In the genomic region with DNA sequence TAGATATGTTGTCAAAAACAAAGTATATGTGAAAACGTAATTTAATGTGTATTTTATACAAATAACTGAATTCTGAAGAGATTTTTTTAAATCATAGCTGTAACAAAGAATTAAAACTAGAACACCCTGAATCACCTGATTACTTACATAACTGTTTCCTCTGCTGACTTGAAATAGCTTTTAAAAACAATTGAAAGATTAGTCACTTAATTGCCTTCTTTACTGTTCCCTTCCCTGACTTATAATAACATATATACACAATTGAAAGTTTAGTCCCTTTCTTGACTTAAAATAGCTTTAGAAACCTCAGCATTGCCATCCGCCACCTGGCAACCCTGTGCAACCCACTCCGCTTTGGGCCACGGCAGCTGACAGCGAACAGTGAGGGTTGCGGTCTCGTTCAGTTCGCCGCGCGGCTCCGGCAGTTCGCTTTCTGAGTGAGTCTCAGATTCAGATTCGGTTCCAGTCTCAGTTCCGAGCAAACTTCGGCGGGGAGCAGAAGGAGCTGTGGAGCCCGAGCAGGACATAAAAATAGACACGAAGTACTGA, we compare ENCODE assay signal across 1 fruit fly cellular context.
A peak's percentile ranks its signal among the peaks of the same experiment; 100 is the strongest.
TF ChIP-seq lines count a peak whose summit lies in the region.

Gene CG34384, plus strand, starts transcription at position 381 of the 549 bp plus-strand sequence.

TF ChIP-seq in whole organism, embryonic, 481 proteins besides CTCF, POLR2A, EP300 and RAD21 (continued from another document and continues in another):
- no peak for TF ChIP-seq CG33213 (GFP tag; optimal IDR thresholded peaks at IDR 0.05; lab: Kevin White, UChicago)
- TF ChIP-seq pho (GFP tag; optimal IDR thresholded peaks at IDR 0.05; lab: Kevin White, UChicago): peak; percentile 65
- TF ChIP-seq CG18262 (tag; optimal IDR thresholded peaks at IDR 0.05; lab: Kevin White, UChicago): peak; percentile 75
- peak; percentile 72 for TF ChIP-seq org-1 (GFP tag; optimal IDR thresholded peaks at IDR 0.05; lab: Kevin White, UChicago)
- TF ChIP-seq CG31441 (GFP tag; IDR thresholded peaks at IDR 0.05; lab: Robert Waterston, UW): peak; percentile 68
- no peak for TF ChIP-seq CG10431 (GFP tag; optimal IDR thresholded peaks at IDR 0.05; lab: Kevin White, UChicago)
- peak; percentile 88 for TF ChIP-seq CG18599 (GFP tag; optimal IDR thresholded peaks at IDR 0.05; lab: Kevin White, UChicago)
- no peak for TF ChIP-seq CG4360 (GFP tag; IDR thresholded peaks at IDR 0.05; lab: Robert Waterston, UW)
- TF ChIP-seq CG8388 (GFP tag; optimal IDR thresholded peaks at IDR 0.05; lab: Kevin White, UChicago): peak; percentile 38
- peak; percentile 13 for TF ChIP-seq Usf (GFP tag; optimal IDR thresholded peaks at IDR 0.05; lab: Kevin White, UChicago)
- TF ChIP-seq ems (GFP tag; optimal IDR thresholded peaks at IDR 0.05; lab: Kevin White, UChicago): peak; percentile 38
- TF ChIP-seq CG8281 (tag; optimal IDR thresholded peaks at IDR 0.05; lab: Kevin White, UChicago): peak; percentile 21
- TF ChIP-seq CG11456 (GFP tag; IDR thresholded peaks at IDR 0.05; lab: Robert Waterston, UW): 0 out of 3 replicates have a peak, but pooled peaks have one; percentile 68
- TF ChIP-seq nau (GFP tag; optimal IDR thresholded peaks at IDR 0.05; lab: Kevin White, UChicago): peak; percentile 57
- peak; percentile 23 for TF ChIP-seq Sox102F (GFP tag; optimal IDR thresholded peaks at IDR 0.05; lab: Kevin White, UChicago)
- TF ChIP-seq lab (GFP tag; optimal IDR thresholded peaks at IDR 0.05; lab: Kevin White, UChicago): peak; percentile 74
- no peak for TF ChIP-seq cg (GFP tag; optimal IDR thresholded peaks at IDR 0.05; lab: Kevin White, UChicago)
- peak; percentile 17; the same call in 1 of the 2 replicates for TF ChIP-seq sisA (GFP tag; IDR thresholded peaks at IDR 0.05; lab: Robert Waterston, UW)
- TF ChIP-seq caup (GFP tag; optimal IDR thresholded peaks at IDR 0.05; lab: Kevin White, UChicago; ENCODE audit: severe bottlenecking): peak; percentile 59
- TF ChIP-seq CG4328 (GFP tag; optimal IDR thresholded peaks at IDR 0.05; lab: Kevin White, UChicago): peak; percentile 75
- no peak for TF ChIP-seq danr (GFP tag; IDR thresholded peaks at IDR 0.05; lab: Robert Waterston, UW)
- peak; percentile 67 for TF ChIP-seq CG13296 (GFP tag; optimal IDR thresholded peaks at IDR 0.05; lab: Kevin White, UChicago)
- TF ChIP-seq CG16779 (GFP tag; IDR thresholded peaks at IDR 0.05; lab: Robert Waterston, UW): no peak
- no peak for TF ChIP-seq CG15479 (GFP tag; optimal IDR thresholded peaks at IDR 0.05; lab: Kevin White, UChicago)
- no peak for TF ChIP-seq sna (GFP tag; IDR thresholded peaks at IDR 0.05; lab: Robert Waterston, UW; ENCODE audit: partially characterized antibody)
- TF ChIP-seq CG2678 (tag; optimal IDR thresholded peaks at IDR 0.05; lab: Kevin White, UChicago): peak; percentile 84
- TF ChIP-seq CG10543 (GFP tag; optimal IDR thresholded peaks at IDR 0.05; lab: Kevin White, UChicago): peak; percentile 84
- TF ChIP-seq chinmo (GFP tag; IDR thresholded peaks at IDR 0.05; lab: Robert Waterston, UW; ENCODE audit: partially characterized antibody): no peak
- TF ChIP-seq CG17912 (GFP tag; optimal IDR thresholded peaks at IDR 0.05; lab: Kevin White, UChicago): no peak
- no peak for TF ChIP-seq hkb (optimal IDR thresholded peaks at IDR 0.05; lab: Kevin White, UChicago)
- peak; percentile 41; the same call in 1 of the 2 replicates for TF ChIP-seq hkb (GFP tag; IDR thresholded peaks at IDR 0.05; lab: Robert Waterston, UW)
- peak; percentile 27 for TF ChIP-seq Bteb2 (GFP tag; optimal IDR thresholded peaks at IDR 0.05; lab: Kevin White, UChicago)
- TF ChIP-seq CG14860 (GFP tag; IDR thresholded peaks at IDR 0.05; lab: Robert Waterston, UW; ENCODE audit: partially characterized antibody): no peak
- TF ChIP-seq zen (tag; optimal IDR thresholded peaks at IDR 0.05; lab: Kevin White, UChicago): peak; percentile 24
- TF ChIP-seq dmrt11E (tag; optimal IDR thresholded peaks at IDR 0.05; lab: Kevin White, UChicago): peak; percentile 9
- peak; percentile 45 for TF ChIP-seq jumu (GFP tag; optimal IDR thresholded peaks at IDR 0.05; lab: Kevin White, UChicago)
- peak; percentile 59 for TF ChIP-seq D19A (tag; optimal IDR thresholded peaks at IDR 0.05; lab: Kevin White, UChicago)
- TF ChIP-seq Fer2 (tag; optimal IDR thresholded peaks at IDR 0.05; lab: Kevin White, UChicago): peak; percentile 25
- peak; percentile 37 for TF ChIP-seq CG11723 (GFP tag; optimal IDR thresholded peaks at IDR 0.05; lab: Kevin White, UChicago)
- TF ChIP-seq Med (GFP tag; lab: Kevin White, UChicago): peak; percentile 78
- peak; percentile 42 for TF ChIP-seq CG12769 (tag; optimal IDR thresholded peaks at IDR 0.05; lab: Kevin White, UChicago)
- peak; percentile 35 for TF ChIP-seq Ssrp (tag; optimal IDR thresholded peaks at IDR 0.05; lab: Kevin White, UChicago)
- TF ChIP-seq CG5180 (GFP tag; optimal IDR thresholded peaks at IDR 0.05; lab: Kevin White, UChicago): peak; percentile 48
- peak in 1 of 2 experiments; percentile 31 for TF ChIP-seq chif (GFP tag; optimal IDR thresholded peaks at IDR 0.05; lab: Kevin White, UChicago)
- peak; percentile 42 for TF ChIP-seq CG5245 (GFP tag; optimal IDR thresholded peaks at IDR 0.05; lab: Kevin White, UChicago)
- TF ChIP-seq fd3F (GFP tag; optimal IDR thresholded peaks at IDR 0.05; lab: Kevin White, UChicago): peak; percentile 9
- TF ChIP-seq CG18764 (GFP tag; optimal IDR thresholded peaks at IDR 0.05; lab: Kevin White, UChicago): no peak
- TF ChIP-seq B-H1 (GFP tag; IDR thresholded peaks at IDR 0.05; lab: Robert Waterston, UW): no peak
- TF ChIP-seq CG7556 (GFP tag; optimal IDR thresholded peaks at IDR 0.05; lab: Kevin White, UChicago): peak; percentile 93
- TF ChIP-seq CG10654 (GFP tag; optimal IDR thresholded peaks at IDR 0.05; lab: Kevin White, UChicago): peak; percentile 21
- peak; percentile 80 for TF ChIP-seq CG11504 (tag; optimal IDR thresholded peaks at IDR 0.05; lab: Kevin White, UChicago)
- peak; percentile 67 for TF ChIP-seq CG2712 (tag; optimal IDR thresholded peaks at IDR 0.05; lab: Kevin White, UChicago)
- TF ChIP-seq NfI (GFP tag; optimal IDR thresholded peaks at IDR 0.05; lab: Kevin White, UChicago): peak; percentile 19
- TF ChIP-seq CG9797 (GFP tag; optimal IDR thresholded peaks at IDR 0.05; lab: Kevin White, UChicago): no peak
- TF ChIP-seq Sox100B (GFP tag; optimal IDR thresholded peaks at IDR 0.05; lab: Kevin White, UChicago): peak; percentile 73
- TF ChIP-seq NC2β (GFP tag; optimal IDR thresholded peaks at IDR 0.05; lab: Kevin White, UChicago): peak; percentile 22
- TF ChIP-seq CG6813 (GFP tag; optimal IDR thresholded peaks at IDR 0.05; lab: Kevin White, UChicago): peak; percentile 50
- peak; percentile 8 for TF ChIP-seq CG8089 (GFP tag; optimal IDR thresholded peaks at IDR 0.05; lab: Kevin White, UChicago)
- peak; percentile 39 for TF ChIP-seq Six4 (GFP tag; optimal IDR thresholded peaks at IDR 0.05; lab: Kevin White, UChicago)
- no peak for TF ChIP-seq prd (optimal IDR thresholded peaks at IDR 0.05; lab: Kevin White, UChicago)
- TF ChIP-seq prd (GFP tag; IDR thresholded peaks at IDR 0.05; lab: Robert Waterston, UW): peak; percentile 53; the same call in 1 of the 3 replicates
- peak; percentile 64 for TF ChIP-seq CG13424 (tag; optimal IDR thresholded peaks at IDR 0.05; lab: Kevin White, UChicago)
- no peak for TF ChIP-seq Trl (optimal IDR thresholded peaks at IDR 0.05; lab: Kevin White, UChicago)
- peak; percentile 17 for TF ChIP-seq Trl (GFP tag; optimal IDR thresholded peaks at IDR 0.05; lab: Kevin White, UChicago)
- TF ChIP-seq bcd (GFP tag; optimal IDR thresholded peaks at IDR 0.05; lab: Kevin White, UChicago): peak; percentile 64
- peak; percentile 8 for TF ChIP-seq Fer3 (tag; optimal IDR thresholded peaks at IDR 0.05; lab: Kevin White, UChicago)
- TF ChIP-seq CG13775 (GFP tag; optimal IDR thresholded peaks at IDR 0.05; lab: Kevin White, UChicago): peak; percentile 56
- peak; percentile 42 for TF ChIP-seq zfh2 (GFP tag; optimal IDR thresholded peaks at IDR 0.05; lab: Kevin White, UChicago)
- TF ChIP-seq CG6654 (GFP tag; optimal IDR thresholded peaks at IDR 0.05; lab: Kevin White, UChicago): peak; percentile 30
- peak; percentile 6 for TF ChIP-seq CG18011 (GFP tag; optimal IDR thresholded peaks at IDR 0.05; lab: Kevin White, UChicago)
- TF ChIP-seq CG4404 (GFP tag; IDR thresholded peaks at IDR 0.05; lab: Robert Waterston, UW): 0 out of 2 replicates have a peak, but pooled peaks have one; percentile 16
- TF ChIP-seq Antp (GFP tag; optimal IDR thresholded peaks at IDR 0.05; lab: Kevin White, UChicago): peak; percentile 40
- TF ChIP-seq emc (GFP tag; optimal IDR thresholded peaks at IDR 0.05; lab: Kevin White, UChicago): peak; percentile 34
- peak; percentile 52 for TF ChIP-seq mam (GFP tag; optimal IDR thresholded peaks at IDR 0.05; lab: Kevin White, UChicago)
- no peak for TF ChIP-seq CG17802 (tag; optimal IDR thresholded peaks at IDR 0.05; lab: Kevin White, UChicago)
- 0 out of 2 replicates have a peak, but pooled peaks have one; percentile 32 for TF ChIP-seq Atf6 (GFP tag; IDR thresholded peaks at IDR 0.05; lab: Robert Waterston, UW)
- peak; percentile 41; the same call in 1 of the 2 replicates for TF ChIP-seq NFAT (GFP tag; IDR thresholded peaks at IDR 0.05; lab: Robert Waterston, UW)
- no peak for TF ChIP-seq eyg (GFP tag; optimal IDR thresholded peaks at IDR 0.05; lab: Kevin White, UChicago)
- no peak for TF ChIP-seq sd (tag; optimal IDR thresholded peaks at IDR 0.05; lab: Kevin White, UChicago)
- peak; percentile 15 for TF ChIP-seq kni (GFP tag; optimal IDR thresholded peaks at IDR 0.05; lab: Kevin White, UChicago)
- TF ChIP-seq lola (GFP tag; optimal IDR thresholded peaks at IDR 0.05; lab: Kevin White, UChicago): no peak
- TF ChIP-seq ATbp (GFP tag; optimal IDR thresholded peaks at IDR 0.05; lab: Kevin White, UChicago): peak; percentile 15
- TF ChIP-seq lmd (GFP tag; IDR thresholded peaks at IDR 0.05; lab: Robert Waterston, UW): peak; percentile 36; the same call in 1 of the 2 replicates
- TF ChIP-seq CG10274 (GFP tag; optimal IDR thresholded peaks at IDR 0.05; lab: Kevin White, UChicago): peak; percentile 45
- peak; percentile 9 for TF ChIP-seq slp2 (GFP tag; optimal IDR thresholded peaks at IDR 0.05; lab: Kevin White, UChicago)
- TF ChIP-seq pnt (GFP tag; optimal IDR thresholded peaks at IDR 0.05; lab: Kevin White, UChicago): peak; percentile 38
- 0 out of 2 replicates have a peak, but pooled peaks have one; percentile 30 for TF ChIP-seq seq (GFP tag; IDR thresholded peaks at IDR 0.05; lab: Robert Waterston, UW)
- TF ChIP-seq CG13894 (tag; optimal IDR thresholded peaks at IDR 0.05; lab: Kevin White, UChicago): peak; percentile 45
- no peak for TF ChIP-seq NC2α (GFP tag; optimal IDR thresholded peaks at IDR 0.05; lab: Kevin White, UChicago)
- TF ChIP-seq CG17385 (GFP tag; optimal IDR thresholded peaks at IDR 0.05; lab: Kevin White, UChicago): peak; percentile 50
- TF ChIP-seq HHEX (GFP tag; optimal IDR thresholded peaks at IDR 0.05; lab: Kevin White, UChicago): peak; percentile 50
- 0 out of 3 replicates have a peak, but pooled peaks have one; percentile 25 for TF ChIP-seq CG34422 (GFP tag; IDR thresholded peaks at IDR 0.05; lab: Robert Waterston, UW)
- TF ChIP-seq HmgZ (tag; optimal IDR thresholded peaks at IDR 0.05; lab: Kevin White, UChicago): peak; percentile 12
- peak; percentile 18 for TF ChIP-seq Nf-YB (GFP tag; optimal IDR thresholded peaks at IDR 0.05; lab: Kevin White, UChicago)
- TF ChIP-seq Aef1 (GFP tag; IDR thresholded peaks at IDR 0.05; lab: Robert Waterston, UW): peak; percentile 9; the same call in 1 of the 3 replicates
- peak; percentile 20 for TF ChIP-seq CG30020 (tag; optimal IDR thresholded peaks at IDR 0.05; lab: Kevin White, UChicago)
- peak; percentile 43 for TF ChIP-seq Blimp-1 (GFP tag; optimal IDR thresholded peaks at IDR 0.05; lab: Kevin White, UChicago)
- TF ChIP-seq CkIIα-i1 (GFP tag; IDR thresholded peaks at IDR 0.05; lab: Robert Waterston, UW): no peak
- no peak for TF ChIP-seq Atf3 (GFP tag; optimal IDR thresholded peaks at IDR 0.05; lab: Kevin White, UChicago)
- TF ChIP-seq Pdp1 (GFP tag; optimal IDR thresholded peaks at IDR 0.05; lab: Kevin White, UChicago): peak; percentile 21 to 51
- peak; percentile 23 for TF ChIP-seq CG2116 (GFP tag; optimal IDR thresholded peaks at IDR 0.05; lab: Kevin White, UChicago)
- peak; percentile 5 for TF ChIP-seq CG4854 (GFP tag; optimal IDR thresholded peaks at IDR 0.05; lab: Kevin White, UChicago)
- TF ChIP-seq CG12391 (tag; optimal IDR thresholded peaks at IDR 0.05; lab: Kevin White, UChicago): peak; percentile 45
- TF ChIP-seq disco-r (GFP tag; optimal IDR thresholded peaks at IDR 0.05; lab: Kevin White, UChicago): peak; percentile 33
- TF ChIP-seq onecut (GFP tag; IDR thresholded peaks at IDR 0.05; lab: Robert Waterston, UW): peak; percentile 49; the same call in 1 of the 2 replicates
- no peak for TF ChIP-seq klu (GFP tag; IDR thresholded peaks at IDR 0.05; lab: Robert Waterston, UW)
- peak; percentile 46 for TF ChIP-seq D19B (GFP tag; optimal IDR thresholded peaks at IDR 0.05; lab: Kevin White, UChicago)
- peak; percentile 73 for TF ChIP-seq phol (tag; optimal IDR thresholded peaks at IDR 0.05; lab: Kevin White, UChicago)
- TF ChIP-seq Gug (GFP tag; IDR thresholded peaks at IDR 0.05; lab: Robert Waterston, UW): peak; percentile 65; the same call in 2 of the 4 replicates
- TF ChIP-seq nerfin-2 (GFP tag; IDR thresholded peaks at IDR 0.05; lab: Robert Waterston, UW; ENCODE audit: partially characterized antibody): no peak
- no peak for TF ChIP-seq D (optimal IDR thresholded peaks at IDR 0.05; lab: Kevin White, UChicago)
- TF ChIP-seq D (GFP tag; optimal IDR thresholded peaks at IDR 0.05; lab: Kevin White, UChicago): peak; percentile 59
- peak; percentile 59 for TF ChIP-seq sug (tag; optimal IDR thresholded peaks at IDR 0.05; lab: Kevin White, UChicago)
- TF ChIP-seq Sry-δ (GFP tag; optimal IDR thresholded peaks at IDR 0.05; lab: Kevin White, UChicago): peak; percentile 21
- peak; percentile 17; the same call in 1 of the 2 replicates for TF ChIP-seq CG8765 (GFP tag; IDR thresholded peaks at IDR 0.05; lab: Robert Waterston, UW)
- peak; percentile 80 for TF ChIP-seq CG3281 (GFP tag; optimal IDR thresholded peaks at IDR 0.05; lab: Kevin White, UChicago)
- no peak for TF ChIP-seq schlank (tag; optimal IDR thresholded peaks at IDR 0.05; lab: Kevin White, UChicago)
- TF ChIP-seq crc (GFP tag; optimal IDR thresholded peaks at IDR 0.05; lab: Kevin White, UChicago): peak; percentile 20
- TF ChIP-seq ro (GFP tag; IDR thresholded peaks at IDR 0.05; lab: Robert Waterston, UW): no peak
- peak; percentile 46 for TF ChIP-seq CG17359 (tag; optimal IDR thresholded peaks at IDR 0.05; lab: Kevin White, UChicago)
- no peak for TF ChIP-seq run (tag; optimal IDR thresholded peaks at IDR 0.05; lab: Kevin White, UChicago)
- TF ChIP-seq lbe (GFP tag; optimal IDR thresholded peaks at IDR 0.05; lab: Kevin White, UChicago): no peak
